Worm (Caenorhabditis elegans) whole organism, mixed stage, embryonic: ENCODE data around the gene C13A2.9.

Experiments used
- ces-1 ChIP-seq: fragments of 150-350 bp; optimal IDR thresholded peaks from 2 replicates; lab custom pipeline; 2014; ENCODE audit warnings: missing biosample characterization, missing genetic modification reagents, missing genetic modification characterization
- nhr-28 ChIP-seq: fragments of 150-350 bp; optimal IDR thresholded peaks from 2 replicates; lab custom pipeline; 2014; ENCODE audit warnings: missing biosample characterization, missing genetic modification characterization
- snpc-4 ChIP-seq: fragments of 150-350 bp; optimal IDR thresholded peaks from 2 replicates; lab custom pipeline; 2014; ENCODE audit warnings: missing biosample characterization, missing genetic modification characterization
- unc-39 ChIP-seq: fragments of 150-350 bp; optimal IDR thresholded peaks from 2 replicates; lab custom pipeline; 2014; ENCODE audit warnings: missing biosample characterization, missing genetic modification characterization

DNA sequence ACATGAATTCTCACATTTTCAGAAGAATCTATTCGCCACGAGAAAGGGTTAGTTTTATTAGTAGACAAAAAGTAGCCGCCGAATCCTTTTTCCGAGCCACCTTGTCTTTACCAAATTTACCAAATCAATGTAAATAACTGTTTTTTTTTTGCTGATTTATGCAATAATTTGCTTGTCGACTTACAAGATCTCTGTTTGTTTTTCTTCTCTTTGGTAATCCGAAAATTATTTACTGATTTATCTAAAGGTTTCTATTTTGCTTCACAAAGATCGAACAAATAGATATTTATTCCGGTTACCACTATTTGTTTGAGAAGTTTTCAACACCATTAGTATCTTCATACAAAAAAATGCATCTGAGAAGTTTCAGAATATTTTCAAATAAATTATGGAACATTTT, 2.1 kb upstream of the C13A2.9 start, which contains the start of gene C13A2.7:
- no peak for TF ChIP-seq nhr-28 (tag; lab: Kevin White, UChicago)
- no peak for TF ChIP-seq ces-1 (GFP tag; lab: Kevin White, UChicago)
- TF ChIP-seq snpc-4 (tag; lab: Kevin White, UChicago), result no peak
- TF ChIP-seq unc-39, result no peak
